Worm (Caenorhabditis elegans): ENCODE data around the gene F17C11.22.

DNA sequence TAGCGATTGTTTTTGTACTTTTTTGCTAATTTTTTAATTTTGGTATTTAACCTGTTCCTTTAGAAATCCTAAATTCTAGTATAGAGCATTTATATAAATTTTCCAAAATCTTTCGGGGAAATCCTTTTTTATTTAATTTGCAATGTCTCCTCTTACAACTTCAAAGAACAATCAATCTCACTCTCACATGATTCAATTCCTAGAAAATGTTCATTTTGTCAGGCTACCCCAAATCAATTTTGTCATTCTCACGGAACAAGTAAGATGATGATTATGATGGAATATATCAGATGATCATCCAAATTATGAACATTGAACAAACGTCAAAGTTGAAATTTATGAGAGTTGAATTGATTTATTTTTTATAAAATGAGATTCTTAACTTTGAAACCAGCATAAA lies 32.7 kb downstream of the F17C11.22 start:
- TF ChIP-seq ceh-24 (tag; optimal IDR thresholded peaks at IDR 0.05) (no peak), ceh-2 (tag; optimal IDR thresholded peaks at IDR 0.05) (no peak), ceh-9 (tag; optimal IDR thresholded peaks at IDR 0.05) (no peak), nhr-11 (tag; optimal IDR thresholded peaks at IDR 0.05) (no peak), fkh-10 (GFP tag; optimal IDR thresholded peaks at IDR 0.05) (no peak), ceh-22 (tag; optimal IDR thresholded peaks at IDR 0.05) (no peak), pat-9 (tag; optimal IDR thresholded peaks at IDR 0.05) (no peak), sox-2 (GFP tag; IDR thresholded peaks at IDR 0.05) (no peak)

Measured in whole organism, late embryonic.